Worm (Caenorhabditis elegans): Measurements from ENCODE around the gene nhr-31.

The nhr-31 gene

ce11 chrIV:8000763-8001162 lies 28.6 kb downstream of the nhr-31 start (continued):
- TF ChIP-seq hsf-1 (GFP tag; IDR thresholded peaks at IDR 0.05), result no peak

ce11 chrIV:7994715-7995114 lies 34.6 kb downstream of the nhr-31 start:
- TF ChIP-seq ztf-26 (tag; optimal IDR thresholded peaks at IDR 0.05) (no peak), nhr-27 (tag; optimal IDR thresholded peaks at IDR 0.05) (no peak), T26A5.8 (tag; optimal IDR thresholded peaks at IDR 0.05) (no peak), K11D2.4 (GFP tag; IDR thresholded peaks at IDR 0.05) (no peak), bed-2 (GFP tag; IDR thresholded peaks at IDR 0.05) (no peak), ekl-4 (GFP tag; IDR thresholded peaks at IDR 0.05) (no peak), ztf-18 (tag; optimal IDR thresholded peaks at IDR 0.05) (no peak), mcd-1 (GFP tag; IDR thresholded peaks at IDR 0.05) (no peak)

- no peak for TF ChIP-seq T26A5.8 (tag; optimal IDR thresholded peaks at IDR 0.05)
- no peak for TF ChIP-seq F23B12.7 (tag; optimal IDR thresholded peaks at IDR 0.05; ENCODE audit: insufficient read depth)
- TF ChIP-seq nhr-80 (tag; optimal IDR thresholded peaks at IDR 0.05), result no peak
- TF ChIP-seq nhr-179 (tag; optimal IDR thresholded peaks at IDR 0.05), result no peak
- no peak for TF ChIP-seq gei-17 (GFP tag; optimal IDR thresholded peaks at IDR 0.05)
- no peak for TF ChIP-seq Y95B8A.8 (GFP tag; IDR thresholded peaks at IDR 0.05)
- no peak for TF ChIP-seq madf-10 (tag; optimal IDR thresholded peaks at IDR 0.05)
- TF ChIP-seq ztf-3 (GFP tag; optimal IDR thresholded peaks at IDR 0.05), result no peak
- TF ChIP-seq madf-6 (GFP tag; IDR thresholded peaks at IDR 0.05), result no peak
- no peak for TF ChIP-seq hsf-1 (GFP tag; IDR thresholded peaks at IDR 0.05)
These were observed 40.9 kb downstream of the nhr-31 start, which contains the start of gene col-115 for ce11 chrIV:7988385-7988784. Gene col-115, plus strand, starts transcription at chrIV:7988685.

- TF ChIP-seq snpc-1.1 (tag; optimal IDR thresholded peaks at IDR 0.05; ENCODE audit: insufficient read depth) (no peak), attf-3 (GFP tag; conservative IDR thresholded peaks at IDR 0.05) (no peak), ztf-3 (GFP tag; optimal IDR thresholded peaks at IDR 0.05) (no peak), F49E8.2 (tag; optimal IDR thresholded peaks at IDR 0.05; ENCODE audit: insufficient read depth) (no peak), gei-17 (GFP tag; optimal IDR thresholded peaks at IDR 0.05) (no peak), mxl-1 (tag; optimal IDR thresholded peaks at IDR 0.05) (no peak), mcd-1 (GFP tag; IDR thresholded peaks at IDR 0.05) (no peak), nfyb-1 (GFP tag; IDR thresholded peaks at IDR 0.05) (no peak), madf-8 (GFP tag; conservative IDR thresholded peaks at IDR 0.05) (no peak), Y53G8AR.9 (GFP tag; conservative IDR thresholded peaks at IDR 0.05) (no peak), hrde-1 (tag; optimal IDR thresholded peaks at IDR 0.05; ENCODE audit: borderline replicate concordance) (no peak)
These were observed 42.2 kb downstream of the nhr-31 start, which contains the start of gene mec-17 for ce11 chrIV:7987083-7987482. Gene mec-17, minus strand, starts transcription at chrIV:7987183.

DNA sequence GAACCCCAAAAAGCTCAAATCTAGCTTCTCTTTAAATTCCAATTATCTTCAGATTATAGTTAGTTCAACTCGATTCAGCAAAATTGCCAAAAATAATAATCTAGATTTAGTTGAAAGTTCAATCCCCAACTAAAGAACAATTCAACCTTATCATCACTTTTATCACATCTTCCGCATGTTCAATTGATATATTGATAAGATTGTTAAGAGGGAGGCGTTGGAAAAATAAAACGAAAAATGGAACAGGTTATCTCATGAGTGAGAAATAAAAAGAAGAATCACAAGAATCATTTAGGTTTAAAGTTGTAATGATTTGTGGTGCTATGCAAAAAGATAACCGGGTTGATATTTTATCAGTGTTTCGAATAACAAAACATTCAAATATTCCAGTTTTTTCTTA lies 43.6 kb downstream of the nhr-31 start:
- no peak for TF ChIP-seq bed-1 (GFP tag; IDR thresholded peaks at IDR 0.05)
- no peak for TF ChIP-seq die-1 (tag; optimal IDR thresholded peaks at IDR 0.05)
- TF ChIP-seq ztf-6 (GFP tag; IDR thresholded peaks at IDR 0.05), result no peak
- TF ChIP-seq lag-1 (GFP tag; IDR thresholded peaks at IDR 0.05), result no peak
- TF ChIP-seq dox-1 (GFP tag; IDR thresholded peaks at IDR 0.05), result no peak
- no peak for TF ChIP-seq C17E4.6 (GFP tag; IDR thresholded peaks at IDR 0.05)
- TF ChIP-seq egl-18 (GFP tag; IDR thresholded peaks at IDR 0.05), result no peak
- TF ChIP-seq aptf-3 (GFP tag; IDR thresholded peaks at IDR 0.05), result no peak
- TF ChIP-seq nhr-27 (tag; optimal IDR thresholded peaks at IDR 0.05), result no peak
- TF ChIP-seq F52B5.7 (tag; optimal IDR thresholded peaks at IDR 0.05), result no peak

Measured in whole organism, young adult.